Worm (Caenorhabditis elegans): ENCODE results near the gene lys-8.

DNA sequence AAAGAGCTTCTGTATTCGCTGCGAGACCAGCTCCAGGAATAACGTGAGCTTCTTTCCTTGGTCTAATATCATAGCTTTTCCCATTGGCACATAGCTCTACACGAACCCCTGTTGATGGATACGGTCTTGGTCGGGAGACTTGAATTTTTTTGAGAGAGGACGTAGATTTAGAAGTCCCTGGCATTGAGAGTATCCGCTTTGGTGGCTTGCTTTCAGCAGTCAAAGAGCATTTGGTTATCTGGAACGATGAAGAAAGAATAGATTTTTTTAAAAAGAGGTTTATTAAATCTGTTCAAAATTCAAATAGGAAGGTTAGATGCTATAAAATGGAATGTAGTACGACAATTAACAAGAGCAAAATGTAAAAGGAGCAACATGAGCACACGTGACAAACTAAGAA, 3.7 kb downstream of the lys-8 start, which contains the start of gene C17G10.13:
- TF ChIP-seq T22C8.4 (GFP tag; IDR thresholded peaks at IDR 0.05) (no peak), ztf-23 (GFP tag; IDR thresholded peaks at IDR 0.05) (no peak), flt-1 (GFP tag; IDR thresholded peaks at IDR 0.05) (no peak), cog-1 (tag; optimal IDR thresholded peaks at IDR 0.05) (no peak)
